Fruit fly (Drosophila melanogaster) whole organism: ENCODE data around the gene Grip128.

Experiments used
- CG8478 ChIP-seq: fragments of >200 bp; optimal IDR thresholded peaks from 2 replicates; lab custom pipeline; 2018; ENCODE audit warnings: inconsistent platforms
- EcR ChIP-seq, 2 experiments: fragments of >200 bp; optimal IDR thresholded peaks; 2 replicates each; lab custom pipeline; 2017; ENCODE audit warnings: missing biosample characterization in 2 of 2, missing genetic modification characterization in 2 of 2, missing genetic modification reagents in 2 of 2
- psq ChIP-seq: fragments of >200 bp; optimal IDR thresholded peaks from 2 replicates; lab custom pipeline; 2017

dm6 chrX:15486682-15487081, 14.8 kb upstream of the Grip128 start, which contains the start of gene Gmap:
- TF ChIP-seq CG8478 (lab: Kevin White, UChicago) = no peak
- TF ChIP-seq psq (lab: Kevin White, UChicago) = no peak
- TF ChIP-seq EcR (GFP tag; optimal IDR thresholded peaks at IDR 0.05; lab: Kevin White, UChicago) = no peak
